Fruit fly (Drosophila melanogaster) whole organism, embryonic: ENCODE results near the gene Apt1.

Experiments
- ATbp ChIP-seq: fragments of 200-800 bp; sonication (Bioruptor generic); optimal IDR thresholded peaks from 2 replicates; lab custom pipeline; 2017; ENCODE audit warnings: missing biosample characterization, mild to moderate bottlenecking, missing genetic modification characterization, missing genetic modification reagents
- Awh ChIP-seq: fragments of 200-800 bp; sonication (Bioruptor generic); IDR thresholded peaks from 2 replicates; pipeline ENCODE4, ENCODE4 v1.3.6; 2022; ENCODE audit warnings: missing biosample characterization, missing genetic modification characterization
- B-H1 ChIP-seq: fragments of 200-800 bp; sonication (Bioruptor generic); IDR thresholded peaks from 3 replicates; pipeline ENCODE4 v1.3.6; 2022; ENCODE audit warnings: missing biosample characterization, missing genetic modification characterization
- CG11695 ChIP-seq: fragments of 200-800 bp; sonication (Bioruptor generic); IDR thresholded peaks from 3 replicates; pipeline ENCODE4 v1.3.6; 2022; ENCODE audit warnings: missing biosample characterization, missing genetic modification characterization
- CG12155 ChIP-seq: fragments of 200-800 bp; sonication (Bioruptor generic); optimal IDR thresholded peaks from 3 replicates; lab custom pipeline; 2016; ENCODE audit warnings: missing biosample characterization, missing genetic modification characterization
- CG12391 ChIP-seq: fragments of 200-800 bp; sonication (Bioruptor generic); optimal IDR thresholded peaks from 3 replicates; lab custom pipeline; 2018; ENCODE audit warnings: missing biosample characterization, mild to moderate bottlenecking, missing genetic modification characterization, moderate library complexity
- CG14014 ChIP-seq: fragments of 200-800 bp; sonication (Bioruptor generic); IDR thresholded peaks from 2 replicates; pipeline ENCODE4 v1.3.6; 2022; ENCODE audit warnings: missing biosample characterization, missing genetic modification characterization
- CG14710 ChIP-seq: fragments of 200-800 bp; sonication (Bioruptor generic); optimal IDR thresholded peaks from 3 replicates; lab custom pipeline; 2019; ENCODE audit warnings: missing biosample characterization, mild to moderate bottlenecking, missing genetic modification characterization, moderate library complexity
- CG17328 ChIP-seq: fragments of 200-800 bp; sonication (Bioruptor generic); IDR thresholded peaks from 2 replicates; pipeline ENCODE4 v1.3.6; 2022; ENCODE audit warnings: missing biosample characterization, missing genetic modification characterization
- CG17912 ChIP-seq: fragments of 200-800 bp; sonication (Bioruptor generic); optimal IDR thresholded peaks from 2 replicates; lab custom pipeline; 2018; ENCODE audit warnings: missing biosample characterization, mild to moderate bottlenecking, missing genetic modification characterization
- CG18011 ChIP-seq: fragments of 200-800 bp; sonication (Bioruptor generic); optimal IDR thresholded peaks from 2 replicates; lab custom pipeline; 2017; ENCODE audit warnings: missing biosample characterization, missing genetic modification characterization, mild to moderate bottlenecking, moderate library complexity, missing genotype
- CG2889 ChIP-seq: fragments of 200-800 bp; sonication (Bioruptor generic); IDR thresholded peaks from 3 replicates; pipeline ENCODE4 v1.3.6; 2022; ENCODE audit warnings: missing biosample characterization, missing genetic modification characterization
- CG31224 ChIP-seq: fragments of 200-800 bp; sonication (Bioruptor generic); IDR thresholded peaks from 2 replicates; pipeline ENCODE4 v1.3.6; 2022; ENCODE audit warnings: missing biosample characterization, missing genetic modification characterization
- CG34224 ChIP-seq: fragments of 200-800 bp; sonication (Bioruptor generic); IDR thresholded peaks from 3 replicates; pipeline ENCODE4 v1.3.6; 2022; ENCODE audit warnings: missing biosample characterization, missing genetic modification characterization; ENCODE audit not compliant: partially characterized antibody
- CG34422 ChIP-seq: fragments of 200-800 bp; sonication (Bioruptor generic); IDR thresholded peaks from 3 replicates; pipeline ENCODE4 v1.3.6; 2022; ENCODE audit warnings: missing biosample characterization, missing genetic modification characterization
- CG4360 ChIP-seq: fragments of 200-800 bp; sonication (Bioruptor generic); IDR thresholded peaks from 2 replicates; pipeline ENCODE4 v1.3.6; 2022; ENCODE audit warnings: missing biosample characterization, missing genetic modification characterization
- CG8281 ChIP-seq: fragments of 200-800 bp; sonication (Bioruptor generic); optimal IDR thresholded peaks from 2 replicates; lab custom pipeline; 2018; ENCODE audit warnings: missing biosample characterization, mild to moderate bottlenecking, missing genetic modification characterization, moderate library complexity
- CG9609 ChIP-seq: fragments of 200-800 bp; sonication (Bioruptor generic); optimal IDR thresholded peaks from 3 replicates; lab custom pipeline; 2016; ENCODE audit warnings: missing biosample characterization, missing genetic modification characterization
- D19A ChIP-seq: fragments of 200-800 bp; optimal IDR thresholded peaks from 3 replicates; lab custom pipeline; 2019; ENCODE audit warnings: missing biosample characterization, mild to moderate bottlenecking, missing genetic modification characterization, moderate library complexity
- Dad ChIP-seq: fragments of 200-800 bp; sonication (Bioruptor generic); optimal IDR thresholded peaks from 3 replicates; lab custom pipeline; 2016; ENCODE audit warnings: missing biosample characterization, missing genetic modification characterization
- Dbx ChIP-seq: fragments of 200-800 bp; sonication (Bioruptor generic); IDR thresholded peaks from 3 replicates; pipeline ENCODE4 v1.3.6; 2022; ENCODE audit warnings: missing biosample characterization, missing genetic modification characterization
- Doc2 ChIP-seq: fragments of 200-800 bp; sonication (Bioruptor generic); IDR thresholded peaks from 2 replicates; pipeline ENCODE4 v1.3.6; 2022; ENCODE audit warnings: missing biosample characterization, missing genetic modification characterization
- Doc3 ChIP-seq: fragments of 200-800 bp; sonication (Bioruptor generic); IDR thresholded peaks from 3 replicates; pipeline ENCODE4 v1.3.6; 2022; ENCODE audit warnings: missing biosample characterization, missing genetic modification characterization; ENCODE audit not compliant: partially characterized antibody
- Dref ChIP-seq: fragments of 200-800 bp; sonication (Bioruptor generic); IDR thresholded peaks from 2 replicates; pipeline ENCODE4 v1.3.6; 2022; ENCODE audit warnings: missing biosample characterization, missing genetic modification characterization
- E2f2 ChIP-seq: fragments of 200-800 bp; sonication (Bioruptor generic); IDR thresholded peaks from 2 replicates; pipeline ENCODE4 v1.3.6; 2022; ENCODE audit warnings: missing biosample characterization, missing genetic modification characterization
- Elba2 ChIP-seq: fragments of 200-800 bp; sonication (Bioruptor generic); optimal IDR thresholded peaks from 3 replicates; lab custom pipeline; 2016; ENCODE audit warnings: missing biosample characterization, missing genetic modification characterization
- Hmx ChIP-seq: fragments of 200-800 bp; sonication (Bioruptor generic); optimal IDR thresholded peaks from 2 replicates; lab custom pipeline; 2016; ENCODE audit warnings: missing biosample characterization, missing genetic modification characterization
- Neu2 ChIP-seq: fragments of 200-800 bp; sonication (Bioruptor generic); optimal IDR thresholded peaks from 3 replicates; lab custom pipeline; 2016; ENCODE audit warnings: missing biosample characterization, missing genetic modification characterization, borderline replicate concordance
- Sox102F ChIP-seq: fragments of 200-800 bp; sonication (Bioruptor generic); optimal IDR thresholded peaks from 2 replicates; lab custom pipeline; 2018; ENCODE audit warnings: missing biosample characterization, mild to moderate bottlenecking, missing genetic modification characterization, moderate library complexity
- Xrp1 ChIP-seq: fragments of 200-800 bp; sonication (Bioruptor generic); IDR thresholded peaks from 2 replicates; pipeline ENCODE4 v1.3.6; 2022; ENCODE audit warnings: missing biosample characterization, missing genetic modification characterization
- al ChIP-seq: fragments of 200-800 bp; sonication (Bioruptor generic); IDR thresholded peaks from 2 replicates; pipeline ENCODE4 v1.3.6; 2022; ENCODE audit warnings: missing biosample characterization, missing genetic modification characterization
- amos ChIP-seq: fragments of 200-800 bp; sonication (Bioruptor generic); IDR thresholded peaks from 2 replicates; pipeline ENCODE4 v1.3.6; 2022; ENCODE audit warnings: missing biosample characterization, missing genetic modification characterization; ENCODE audit not compliant: partially characterized antibody
- ato ChIP-seq: fragments of 200-800 bp; sonication (Bioruptor generic); IDR thresholded peaks from 2 replicates; pipeline ENCODE4 v1.3.6; 2022; ENCODE audit warnings: missing biosample characterization, missing genetic modification characterization; ENCODE audit not compliant: partially characterized antibody
- btn ChIP-seq: fragments of 200-800 bp; sonication (Bioruptor generic); optimal IDR thresholded peaks from 2 replicates; lab custom pipeline; 2016; ENCODE audit warnings: missing biosample characterization, missing genetic modification characterization
- ci ChIP-seq: fragments of 200-800 bp; sonication (Bioruptor generic); IDR thresholded peaks from 3 replicates; pipeline ENCODE4 v1.3.6; 2022; ENCODE audit warnings: missing biosample characterization, missing genetic modification characterization
- dati ChIP-seq: fragments of 200-800 bp; sonication (Bioruptor generic); IDR thresholded peaks from 2 replicates; pipeline ENCODE4 v1.3.6; 2022; ENCODE audit warnings: missing biosample characterization, missing genetic modification characterization
- dmrt99B ChIP-seq: fragments of 200-800 bp; sonication (Bioruptor generic); optimal IDR thresholded peaks from 2 replicates; lab custom pipeline; 2018; ENCODE audit warnings: missing biosample characterization, mild to moderate bottlenecking, missing genetic modification characterization, moderate library complexity
- emc ChIP-seq: fragments of 200-800 bp; sonication (Bioruptor generic); optimal IDR thresholded peaks from 2 replicates; lab custom pipeline; 2016; ENCODE audit warnings: missing biosample characterization, missing genetic modification characterization
- eve ChIP-seq, 2 experiments: fragments of >200 bp; optimal IDR thresholded peaks; 2 replicates each; lab custom pipeline; 2017; ENCODE audit warnings: missing biosample characterization in 2 of 2, missing genetic modification characterization in 2 of 2
- fd96Cb ChIP-seq: fragments of 200-800 bp; sonication (Bioruptor generic); optimal IDR thresholded peaks from 2 replicates; lab custom pipeline; 2018; ENCODE audit warnings: missing biosample characterization, mild to moderate bottlenecking, missing genetic modification characterization, moderate library complexity
- gem ChIP-seq: fragments of 200-800 bp; sonication (Bioruptor generic); optimal IDR thresholded peaks from 2 replicates; lab custom pipeline; 2019; ENCODE audit warnings: missing biosample characterization, mild to moderate bottlenecking, missing genetic modification characterization, moderate library complexity
- jumu ChIP-seq: fragments of 200-800 bp; sonication (Bioruptor generic); optimal IDR thresholded peaks from 3 replicates; lab custom pipeline; 2016; ENCODE audit warnings: missing biosample characterization, missing genetic modification characterization
- kah ChIP-seq: fragments of 200-800 bp; sonication (Bioruptor generic); optimal IDR thresholded peaks from 2 replicates; lab custom pipeline; 2018; ENCODE audit warnings: missing biosample characterization, mild to moderate bottlenecking, missing genetic modification characterization
- knrl ChIP-seq: fragments of 200-800 bp; sonication (Bioruptor generic); IDR thresholded peaks from 3 replicates; pipeline ENCODE4 v1.3.6; 2022; ENCODE audit warnings: missing biosample characterization, missing genetic modification characterization; ENCODE audit not compliant: partially characterized antibody
- org-1 ChIP-seq: fragments of 200-800 bp; sonication (Bioruptor generic); optimal IDR thresholded peaks from 2 replicates; lab custom pipeline; 2017; ENCODE audit warnings: missing biosample characterization, missing genetic modification characterization
- psq ChIP-seq: fragments of 200-800 bp; sonication (Bioruptor generic); optimal IDR thresholded peaks from 2 replicates; lab custom pipeline; 2017; ENCODE audit warnings: missing biosample characterization, missing genetic modification characterization
- scrt ChIP-seq: fragments of 200-800 bp; sonication (Bioruptor generic); optimal IDR thresholded peaks from 2 replicates; lab custom pipeline; 2018; ENCODE audit warnings: missing biosample characterization, mild to moderate bottlenecking, missing genetic modification characterization, moderate library complexity
- shn ChIP-seq: fragments of 200-800 bp; sonication (Bioruptor generic); optimal IDR thresholded peaks from 3 replicates; lab custom pipeline; 2016; ENCODE audit warnings: missing biosample characterization, missing genetic modification characterization
- slp2 ChIP-seq: fragments of 200-800 bp; sonication (Bioruptor generic); optimal IDR thresholded peaks from 2 replicates; lab custom pipeline; 2016; ENCODE audit warnings: missing biosample characterization, missing genetic modification characterization
- tll ChIP-seq, 2 experiments: fragments of 200-800 bp in 1 of 2; fragments of >200 bp in 1 of 2; sonication (Bioruptor generic) in 1 of 2; optimal IDR thresholded peaks; 2 replicates each; lab custom pipeline; 2017 to 2019; ENCODE audit warnings: missing biosample characterization in 2 of 2, missing genetic modification characterization in 2 of 2, mild to moderate bottlenecking in 1 of 2, moderate library complexity in 1 of 2
- twi ChIP-seq: fragments of 200-800 bp; optimal IDR thresholded peaks from 2 replicates; lab custom pipeline; 2019; ENCODE audit warnings: missing biosample characterization, mild to moderate bottlenecking, missing genetic modification characterization, moderate library complexity

Apt1 gene

dm6 chr3L:11680298-11680697 is 52.5 kb downstream of the Apt1 start, which contains the start of gene CG32085 (continued):
- no peak for TF ChIP-seq CG4360 (GFP tag; lab: Robert Waterston, UW)
- TF ChIP-seq B-H1 (GFP tag; lab: Robert Waterston, UW) = peak; percentile 49; the same call in 2 of the 3 replicates
- TF ChIP-seq CG8281 (tag; lab: Kevin White, UChicago) = no peak
- no peak for TF ChIP-seq eve (GFP tag; optimal IDR thresholded peaks at IDR 0.05; lab: Kevin White, UChicago)
- TF ChIP-seq Neu2 (GFP tag; lab: Kevin White, UChicago) = no peak
- TF ChIP-seq E2f2 = peak; percentile 47
- peak; percentile 60 for TF ChIP-seq CG12155 (GFP tag; lab: Kevin White, UChicago)
- TF ChIP-seq ATbp (GFP tag; lab: Kevin White, UChicago) = peak; percentile 26
- peak; percentile 68 for TF ChIP-seq jumu (GFP tag; lab: Kevin White, UChicago)
- no peak for TF ChIP-seq CG17328 (GFP tag; lab: Robert Waterston, UW)
- peak; percentile 31 for TF ChIP-seq scrt (GFP tag; lab: Kevin White, UChicago)
- TF ChIP-seq Dad (GFP tag; lab: Kevin White, UChicago) = peak; percentile 21
- no peak for TF ChIP-seq psq
- no peak for TF ChIP-seq Elba2 (GFP tag; lab: Kevin White, UChicago)
- TF ChIP-seq gem (tag; lab: Kevin White, UChicago) = peak; percentile 38
- no peak for TF ChIP-seq knrl
- no peak for TF ChIP-seq CG14710 (tag; lab: Kevin White, UChicago)
- no peak for TF ChIP-seq dati (GFP tag; lab: Robert Waterston, UW)
- TF ChIP-seq CG12391 (tag; lab: Kevin White, UChicago) = peak; percentile 10
- TF ChIP-seq twi (tag; lab: Kevin White, UChicago) = no peak
- TF ChIP-seq dmrt99B = peak; percentile 48
- peak; percentile 11 for TF ChIP-seq fd96Cb (tag; lab: Kevin White, UChicago)
- peak; percentile 82; the same call in 2 of the 3 replicates for TF ChIP-seq Dbx (GFP tag; lab: Robert Waterston, UW)
- no peak for TF ChIP-seq Doc2 (GFP tag; lab: Robert Waterston, UW)
- no peak for TF ChIP-seq ato (GFP tag; lab: Robert Waterston, UW)
- TF ChIP-seq CG34224 = no peak
- no peak; the same call in 1 of the 2 replicates for TF ChIP-seq Xrp1 (GFP tag; lab: Robert Waterston, UW)
- no peak for TF ChIP-seq amos (GFP tag; lab: Robert Waterston, UW)
- 0 out of 2 replicates have a peak, but pooled peaks have one; percentile 33 for TF ChIP-seq CG31224 (GFP tag; lab: Robert Waterston, UW)
- TF ChIP-seq al (GFP tag; lab: Robert Waterston, UW) = peak; percentile 64
- peak; percentile 44 for TF ChIP-seq CG9609 (GFP tag; lab: Kevin White, UChicago)
- peak; percentile 48; the same call in 1 of the 3 replicates for TF ChIP-seq CG11695 (GFP tag; lab: Robert Waterston, UW)
- no peak for TF ChIP-seq CG17912
- peak; percentile 55 for TF ChIP-seq Awh
- TF ChIP-seq shn (GFP tag; lab: Kevin White, UChicago) = peak; percentile 42
- TF ChIP-seq CG14014 = peak; percentile 70
- TF ChIP-seq CG18011 (GFP tag; lab: Kevin White, UChicago) = peak; percentile 51
- TF ChIP-seq Dref (GFP tag; lab: Robert Waterston, UW) = peak; percentile 37
- TF ChIP-seq Doc3 (GFP tag; lab: Robert Waterston, UW) = no peak
- peak; percentile 19 for TF ChIP-seq D19A
- peak; percentile 23 for TF ChIP-seq org-1
- TF ChIP-seq CG2889 (GFP tag; lab: Robert Waterston, UW) = 0 out of 3 replicates have a peak, but pooled peaks have one; percentile 59
- TF ChIP-seq emc (GFP tag; lab: Kevin White, UChicago) = no peak
- TF ChIP-seq Sox102F (GFP tag; lab: Kevin White, UChicago) = no peak
- peak; percentile 27; the same call in 1 of the 3 replicates for TF ChIP-seq CG34422 (GFP tag; lab: Robert Waterston, UW)
- peak; percentile 79; the same call in 2 of the 3 replicates for TF ChIP-seq ci (GFP tag; lab: Robert Waterston, UW)
- TF ChIP-seq btn (GFP tag; lab: Kevin White, UChicago) = no peak
- TF ChIP-seq slp2 = peak; percentile 1
- no peak for TF ChIP-seq Hmx (GFP tag; lab: Kevin White, UChicago)
- no peak for TF ChIP-seq tll (GFP tag; optimal IDR thresholded peaks at IDR 0.05; lab: Kevin White, UChicago)
- TF ChIP-seq kah (GFP tag; lab: Kevin White, UChicago) = no peak
